Fruit fly (Drosophila melanogaster) whole organism, embryonic: ENCODE data around the gene Drsl1.

Source experiments
- CG10979 ChIP-seq: fragments of 200-800 bp; sonication (Bioruptor generic); optimal IDR thresholded peaks from 2 replicates; lab custom pipeline; 2018; ENCODE audit warnings: missing biosample characterization, mild to moderate bottlenecking, missing genetic modification characterization, moderate library complexity
- CG12744 ChIP-seq: fragments of 200-800 bp; sonication (Bioruptor generic); optimal IDR thresholded peaks from 2 replicates; lab custom pipeline; 2016; ENCODE audit warnings: missing biosample characterization, missing genetic modification characterization
- CG13296 ChIP-seq: fragments of 200-800 bp; sonication (Bioruptor generic); optimal IDR thresholded peaks from 3 replicates; lab custom pipeline; 2018; ENCODE audit warnings: missing biosample characterization, mild to moderate bottlenecking, missing genetic modification characterization
- CG14014 ChIP-seq: fragments of 200-800 bp; sonication (Bioruptor generic); IDR thresholded peaks from 2 replicates; pipeline ENCODE4 v1.3.6; 2022; ENCODE audit warnings: missing biosample characterization, missing genetic modification characterization
- CG15269 ChIP-seq: fragments of 200-800 bp; sonication (Bioruptor generic); optimal IDR thresholded peaks from 2 replicates; lab custom pipeline; 2018; ENCODE audit warnings: missing biosample characterization, mild to moderate bottlenecking, missing genetic modification characterization, moderate library complexity
- CG15601 ChIP-seq: fragments of 200-800 bp; sonication (Bioruptor generic); optimal IDR thresholded peaks from 3 replicates; lab custom pipeline; 2019; ENCODE audit warnings: missing biosample characterization, mild to moderate bottlenecking, missing genetic modification characterization, moderate library complexity
- CG17186 ChIP-seq: fragments of 200-800 bp; sonication (Bioruptor generic); optimal IDR thresholded peaks from 3 replicates; lab custom pipeline; 2017; ENCODE audit warnings: missing biosample characterization, missing genetic modification reagents, missing genetic modification characterization
- CG18599 ChIP-seq: fragments of 200-800 bp; sonication (Bioruptor generic); optimal IDR thresholded peaks from 3 replicates; lab custom pipeline; 2017; ENCODE audit warnings: missing biosample characterization, missing genetic modification characterization, mild to moderate bottlenecking, moderate library complexity, missing genetic modification reagents
- CG2199 ChIP-seq: fragments of 200-800 bp; sonication (Bioruptor generic); IDR thresholded peaks from 3 replicates; pipeline ENCODE4 v1.3.6; 2022; ENCODE audit warnings: missing biosample characterization, missing genetic modification characterization
- CG2875 ChIP-seq: fragments of 200-800 bp; sonication (Bioruptor generic); optimal IDR thresholded peaks from 2 replicates; lab custom pipeline; 2017; ENCODE audit warnings: missing biosample characterization, mild to moderate bottlenecking, missing genetic modification characterization, missing genetic modification reagents
- CG32532 ChIP-seq: fragments of 200-800 bp; sonication (Bioruptor generic); IDR thresholded peaks from 2 replicates; pipeline ENCODE4 v1.3.6; 2022; ENCODE audit warnings: missing biosample characterization, missing genetic modification characterization
- CG32767 ChIP-seq: fragments of 200-800 bp; sonication (Bioruptor generic); IDR thresholded peaks from 2 replicates; pipeline ENCODE4 v1.3.6; 2022; ENCODE audit warnings: missing biosample characterization, missing genetic modification characterization
- CG34376 ChIP-seq: fragments of 200-800 bp; sonication (Bioruptor generic); optimal IDR thresholded peaks from 2 replicates; lab custom pipeline; 2018; ENCODE audit warnings: missing biosample characterization, mild to moderate bottlenecking, missing genetic modification characterization
- CG4328 ChIP-seq: fragments of 200-800 bp; sonication (Bioruptor generic); optimal IDR thresholded peaks from 3 replicates; lab custom pipeline; 2017; ENCODE audit warnings: missing biosample characterization, missing genetic modification reagents, missing genetic modification characterization
- CG6254 ChIP-seq: fragments of 200-800 bp; sonication (Bioruptor generic); optimal IDR thresholded peaks from 3 replicates; lab custom pipeline; 2017; ENCODE audit warnings: mild to moderate bottlenecking, missing biosample characterization, missing genetic modification reagents, missing genetic modification characterization
- CG8944 ChIP-seq: fragments of 200-800 bp; sonication (Bioruptor generic); optimal IDR thresholded peaks from 3 replicates; lab custom pipeline; 2016; ENCODE audit warnings: missing biosample characterization, missing genetic modification characterization
- CG9215 ChIP-seq: fragments of 200-800 bp; sonication (Bioruptor generic); IDR thresholded peaks from 2 replicates; pipeline ENCODE4 v1.3.6; 2022; ENCODE audit warnings: missing biosample characterization, missing genetic modification characterization
- CrebB ChIP-seq: fragments of 200-800 bp; sonication (Bioruptor generic); optimal IDR thresholded peaks from 3 replicates; lab custom pipeline; 2018; ENCODE audit warnings: missing biosample characterization, mild to moderate bottlenecking, missing genetic modification characterization
- Dek ChIP-seq: fragments of 200-800 bp; sonication (Bioruptor generic); optimal IDR thresholded peaks from 3 replicates; lab custom pipeline; 2019; ENCODE audit warnings: missing biosample characterization, mild to moderate bottlenecking, missing genetic modification characterization, moderate library complexity
- Dll ChIP-seq: fragments of 200-800 bp; sonication (Bioruptor generic); IDR thresholded peaks from 4 replicates; pipeline ENCODE4 v1.3.6; 2022; ENCODE audit warnings: missing biosample characterization, missing genetic modification characterization; ENCODE audit not compliant: partially characterized antibody
- E2f1 ChIP-seq: fragments of 200-800 bp; sonication (Bioruptor generic); IDR thresholded peaks from 2 replicates; pipeline ENCODE4 v1.3.6; 2022; ENCODE audit warnings: missing biosample characterization, missing genetic modification characterization
- NC2β ChIP-seq: fragments of 200-800 bp; sonication (Bioruptor generic); optimal IDR thresholded peaks from 2 replicates; lab custom pipeline; 2016; ENCODE audit warnings: missing biosample characterization, missing genetic modification characterization
- Nf-YB ChIP-seq: fragments of 200-800 bp; sonication (Bioruptor generic); optimal IDR thresholded peaks from 3 replicates; lab custom pipeline; 2019; ENCODE audit warnings: missing biosample characterization, mild to moderate bottlenecking, missing genetic modification characterization, moderate library complexity
- Rfx ChIP-seq: fragments of 200-800 bp; sonication (Bioruptor generic); IDR thresholded peaks from 2 replicates; pipeline ENCODE4 v1.3.6; 2022; ENCODE audit warnings: missing biosample characterization, missing genetic modification characterization
- Stat92E ChIP-seq, 3 experiments: fragments of >200 bp in 2 of 3; fragments of 200-800 bp in 1 of 3; sonication (Bioruptor generic) in 1 of 3; optimal IDR thresholded peaks; 2 replicates each; lab custom pipeline; 2017 to 2019; ENCODE audit warnings: missing biosample characterization in 3 of 3, missing genetic modification characterization in 3 of 3, mild to moderate bottlenecking in 1 of 3, moderate library complexity in 1 of 3
- ap ChIP-seq: fragments of 200-800 bp; sonication (Bioruptor generic); IDR thresholded peaks from 2 replicates; pipeline ENCODE4 v1.3.6; 2022; ENCODE audit warnings: missing biosample characterization, missing genetic modification characterization
- bab2 ChIP-seq: fragments of 200-800 bp; sonication (Bioruptor generic); optimal IDR thresholded peaks from 2 replicates; lab custom pipeline; 2016; ENCODE audit warnings: missing biosample characterization, missing genetic modification characterization
- cas ChIP-seq: fragments of 200-800 bp; sonication (Bioruptor generic); IDR thresholded peaks from 2 replicates; pipeline ENCODE4 v1.3.6; 2022; ENCODE audit warnings: missing biosample characterization, missing genetic modification characterization
- caup ChIP-seq: fragments of 200-800 bp; sonication (Bioruptor generic); optimal IDR thresholded peaks from 3 replicates; lab custom pipeline; 2017; ENCODE audit warnings: missing biosample characterization, mild to moderate bottlenecking, missing genetic modification characterization, moderate library complexity; ENCODE audit not compliant: severe bottlenecking
- chn ChIP-seq: fragments of 200-800 bp; sonication (Bioruptor generic); optimal IDR thresholded peaks from 2 replicates; lab custom pipeline; 2016; ENCODE audit warnings: missing biosample characterization, missing genetic modification characterization
- cwo ChIP-seq: fragments of 200-800 bp; sonication (Bioruptor generic); optimal IDR thresholded peaks from 3 replicates; lab custom pipeline; 2017; ENCODE audit warnings: missing biosample characterization, missing genetic modification characterization, mild to moderate bottlenecking, moderate library complexity, missing genetic modification reagents
- da ChIP-seq: fragments of 200-800 bp; sonication (Bioruptor generic); optimal IDR thresholded peaks from 2 replicates; lab custom pipeline; 2016; ENCODE audit warnings: missing biosample characterization, missing genetic modification characterization
- eve ChIP-seq, 2 experiments: fragments of >200 bp; optimal IDR thresholded peaks; 2 replicates each; lab custom pipeline; 2017; ENCODE audit warnings: missing biosample characterization in 2 of 2, missing genetic modification characterization in 2 of 2
- fu2 ChIP-seq: fragments of 200-800 bp; sonication (Bioruptor generic); optimal IDR thresholded peaks from 2 replicates; lab custom pipeline; 2016; ENCODE audit warnings: missing biosample characterization, missing genetic modification characterization
- gcm2 ChIP-seq: fragments of 200-800 bp; sonication (Bioruptor generic); optimal IDR thresholded peaks from 2 replicates; lab custom pipeline; 2016; ENCODE audit warnings: missing biosample characterization, missing genetic modification characterization
- grau ChIP-seq: fragments of 200-800 bp; optimal IDR thresholded peaks from 3 replicates; lab custom pipeline; 2019; ENCODE audit warnings: missing biosample characterization, mild to moderate bottlenecking, missing genetic modification characterization, moderate library complexity
- h ChIP-seq: fragments of >200 bp; optimal IDR thresholded peaks from 2 replicates; lab custom pipeline; 2017
- hb ChIP-seq: fragments of 200-800 bp; sonication (Bioruptor generic); IDR thresholded peaks from 3 replicates; pipeline ENCODE4 v1.3.6; 2022; ENCODE audit warnings: missing biosample characterization, missing genetic modification characterization; ENCODE audit not compliant: partially characterized antibody
- jigr1 ChIP-seq: fragments of 200-800 bp; sonication (Bioruptor generic); IDR thresholded peaks from 3 replicates; pipeline ENCODE4 v1.3.6; 2022; ENCODE audit warnings: missing biosample characterization, missing genetic modification characterization
- kay ChIP-seq: fragments of 200-800 bp; sonication (Bioruptor generic); optimal IDR thresholded peaks from 2 replicates; lab custom pipeline; 2016; ENCODE audit warnings: missing biosample characterization, missing genetic modification characterization
- lmd ChIP-seq: fragments of 200-800 bp; sonication (Bioruptor generic); IDR thresholded peaks from 2 replicates; pipeline ENCODE4 v1.3.6; 2022; ENCODE audit warnings: missing biosample characterization, missing genetic modification characterization
- nerfin-1 ChIP-seq: fragments of 200-800 bp; sonication (Bioruptor generic); optimal IDR thresholded peaks from 3 replicates; lab custom pipeline; 2019; ENCODE audit warnings: missing biosample characterization, mild to moderate bottlenecking, missing genetic modification characterization, moderate library complexity
- nerfin-2 ChIP-seq: fragments of 200-800 bp; sonication (Bioruptor generic); IDR thresholded peaks from 2 replicates; pipeline ENCODE4 v1.3.6; 2022; ENCODE audit warnings: missing biosample characterization, missing genetic modification characterization; ENCODE audit not compliant: partially characterized antibody
- p53 ChIP-seq: fragments of 200-800 bp; sonication (Bioruptor generic); optimal IDR thresholded peaks from 2 replicates; lab custom pipeline; 2016; ENCODE audit warnings: missing biosample characterization, missing genetic modification characterization
- pzg ChIP-seq: fragments of 200-800 bp; sonication (Bioruptor generic); optimal IDR thresholded peaks from 3 replicates; lab custom pipeline; 2018; ENCODE audit warnings: missing biosample characterization, mild to moderate bottlenecking, missing genetic modification characterization, moderate library complexity
- sna ChIP-seq: fragments of 200-800 bp; sonication (Bioruptor generic); IDR thresholded peaks from 2 replicates; pipeline ENCODE4 v1.3.6; 2022; ENCODE audit warnings: missing biosample characterization, missing genetic modification characterization; ENCODE audit not compliant: partially characterized antibody
- stwl ChIP-seq: fragments of 200-800 bp; sonication (Bioruptor generic); optimal IDR thresholded peaks from 3 replicates; lab custom pipeline; 2018; ENCODE audit warnings: missing biosample characterization, mild to moderate bottlenecking, missing genetic modification characterization, moderate library complexity
- unc-4 ChIP-seq: fragments of 200-800 bp; sonication (Bioruptor generic); IDR thresholded peaks from 2 replicates; pipeline ENCODE4 v1.3.6; 2022; ENCODE audit warnings: missing biosample characterization, missing genetic modification characterization; ENCODE audit not compliant: partially characterized antibody
- vnd ChIP-seq: fragments of 200-800 bp; sonication (Bioruptor generic); IDR thresholded peaks from 3 replicates; pipeline ENCODE4 v1.3.6; 2022; ENCODE audit warnings: missing biosample characterization, missing genetic modification characterization; ENCODE audit not compliant: partially characterized antibody

Gene Drsl1

dm6 chr3L:3380225-3381043, 44.8 kb upstream of the Drsl1 start (continued):
- TF ChIP-seq chn (GFP tag; lab: Kevin White, UChicago), result peak; percentile 6
- no peak for TF ChIP-seq nerfin-2 (GFP tag; lab: Robert Waterston, UW)
- no peak for TF ChIP-seq p53 (GFP tag; lab: Kevin White, UChicago)
- no peak for TF ChIP-seq NC2β (GFP tag; lab: Kevin White, UChicago)
- no peak for TF ChIP-seq sna (GFP tag; lab: Robert Waterston, UW)
- no peak for TF ChIP-seq CG9215 (GFP tag; lab: Robert Waterston, UW)
- no peak for TF ChIP-seq h
- TF ChIP-seq pzg, result no peak
- TF ChIP-seq CG2199 (GFP tag; lab: Robert Waterston, UW), result peak; percentile 25; the same call in 1 of the 3 replicates
- TF ChIP-seq jigr1 (GFP tag; lab: Robert Waterston, UW), result no peak
- no peak for TF ChIP-seq gcm2 (GFP tag; lab: Kevin White, UChicago)
- TF ChIP-seq CG6254 (GFP tag; lab: Kevin White, UChicago), result peak; percentile 40
- no peak for TF ChIP-seq CG12744 (GFP tag; lab: Kevin White, UChicago)
- TF ChIP-seq unc-4 (GFP tag; lab: Robert Waterston, UW), result no peak
- TF ChIP-seq CG2875 (GFP tag; lab: Kevin White, UChicago), result peak; percentile 45
- no peak for TF ChIP-seq Dll (GFP tag; lab: Robert Waterston, UW)
- TF ChIP-seq Rfx (GFP tag; lab: Robert Waterston, UW), result no peak
- peak; percentile 51; the same call in 1 of the 2 replicates for TF ChIP-seq lmd
- TF ChIP-seq da, result no peak
- TF ChIP-seq CG13296 (GFP tag; lab: Kevin White, UChicago), result no peak
- no peak for TF ChIP-seq CG14014 (GFP tag; lab: Robert Waterston, UW)
- TF ChIP-seq Stat92E (GFP tag; optimal IDR thresholded peaks at IDR 0.05; lab: Kevin White, UChicago), result peak in 1 of 3 experiments; percentile 51
- peak; percentile 22; the same call in 1 of the 2 replicates for TF ChIP-seq ap (GFP tag; lab: Robert Waterston, UW)
- no peak for TF ChIP-seq cwo (GFP tag; lab: Kevin White, UChicago)
- TF ChIP-seq E2f1 (GFP tag; lab: Robert Waterston, UW), result no peak
- no peak for TF ChIP-seq CG8944 (GFP tag; lab: Kevin White, UChicago)
- peak; percentile 23 for TF ChIP-seq CG15269
- no peak for TF ChIP-seq cas
- no peak for TF ChIP-seq CG4328
- no peak for TF ChIP-seq CG17186 (GFP tag; lab: Kevin White, UChicago)
- TF ChIP-seq caup (GFP tag; lab: Kevin White, UChicago), result no peak
- TF ChIP-seq CG32767 (GFP tag; lab: Robert Waterston, UW), result no peak
- TF ChIP-seq Dek (tag; lab: Kevin White, UChicago), result no peak
- no peak for TF ChIP-seq kay (GFP tag; lab: Kevin White, UChicago)
- TF ChIP-seq CG34376 (GFP tag; lab: Kevin White, UChicago), result no peak
- no peak for TF ChIP-seq stwl (tag; lab: Kevin White, UChicago)
- TF ChIP-seq eve (GFP tag; optimal IDR thresholded peaks at IDR 0.05; lab: Kevin White, UChicago), result no peak
- peak; percentile 10 for TF ChIP-seq CG18599
- peak; percentile 55 for TF ChIP-seq nerfin-1 (tag; lab: Kevin White, UChicago)
- peak; percentile 53 for TF ChIP-seq grau (tag; lab: Kevin White, UChicago)
- no peak for TF ChIP-seq vnd (GFP tag; lab: Robert Waterston, UW)
- no peak for TF ChIP-seq fu2 (GFP tag; lab: Kevin White, UChicago)
- peak; percentile 54 for TF ChIP-seq CG15601 (tag; lab: Kevin White, UChicago)
- TF ChIP-seq hb, result no peak
- TF ChIP-seq CG10979 (tag; lab: Kevin White, UChicago), result peak; percentile 69
- TF ChIP-seq Nf-YB, result peak; percentile 4
- no peak for TF ChIP-seq CG32532
- TF ChIP-seq CrebB (tag; lab: Kevin White, UChicago), result no peak
- TF ChIP-seq bab2, result no peak
